Worm (Caenorhabditis elegans): ENCODE results near the gene ttr-43.

The ttr-43 gene

DNA sequence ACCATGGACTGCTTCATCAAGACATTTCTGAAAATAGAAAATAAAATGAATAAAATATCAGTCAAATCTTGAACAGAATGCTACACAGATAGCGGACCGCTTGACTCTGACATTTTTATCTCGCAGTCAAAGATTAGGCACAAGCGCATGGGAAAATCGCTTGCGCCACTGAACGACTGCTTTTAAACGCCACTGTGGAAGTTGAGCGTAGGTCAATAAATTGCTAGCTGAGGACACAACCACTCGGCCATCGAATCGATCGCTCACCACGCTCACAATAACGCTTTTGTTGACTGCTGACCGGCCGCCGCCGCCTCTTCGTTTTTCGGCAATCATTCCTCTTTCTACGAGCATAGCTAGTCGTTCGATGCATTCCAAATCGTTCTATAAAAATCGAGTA is 6.3 kb upstream of the ttr-43 start (continued):
- peak in 1 of 2 experiments; percentile 63 for TF ChIP-seq rec-8 (tag; optimal IDR thresholded peaks at IDR 0.05)
- TF ChIP-seq nfya-2 (GFP tag; IDR thresholded peaks at IDR 0.05): no peak
- TF ChIP-seq zfh-2 (GFP tag; conservative IDR thresholded peaks at IDR 0.05): peak; percentile 53; the same call in 1 of the 2 replicates
- peak; percentile 15 for TF ChIP-seq madf-10 (tag; optimal IDR thresholded peaks at IDR 0.05)
- TF ChIP-seq mes-4 (tag; optimal IDR thresholded peaks at IDR 0.05): peak; percentile 52
- TF ChIP-seq K12H6.12 (tag; optimal IDR thresholded peaks at IDR 0.05): peak; percentile 55
- no peak for TF ChIP-seq madf-3 (GFP tag; IDR thresholded peaks at IDR 0.05)
- TF ChIP-seq ceh-58 (GFP tag; IDR thresholded peaks at IDR 0.05): no peak
- peak; percentile 43; the same call in 1 of the 2 replicates for TF ChIP-seq C06A6.2 (GFP tag; conservative IDR thresholded peaks at IDR 0.05)
- TF ChIP-seq ztf-22 (GFP tag; optimal IDR thresholded peaks at IDR 0.05): no peak
- TF ChIP-seq let-607 (tag; optimal IDR thresholded peaks at IDR 0.05): peak; percentile 6 to 48
- TF ChIP-seq lin-40 (tag; optimal IDR thresholded peaks at IDR 0.05): peak; percentile 45
- peak; percentile 70 for TF ChIP-seq athp-1 (tag; optimal IDR thresholded peaks at IDR 0.05)
- TF ChIP-seq hlh-12 (tag; optimal IDR thresholded peaks at IDR 0.05): peak; percentile 52
- TF ChIP-seq ekl-4 (GFP tag; IDR thresholded peaks at IDR 0.05): 0 out of 2 replicates have a peak, but pooled peaks have one; percentile 43
- no peak for TF ChIP-seq ets-4 (GFP tag; optimal IDR thresholded peaks at IDR 0.05)
- no peak for TF ChIP-seq lag-1 (GFP tag; IDR thresholded peaks at IDR 0.05)
- TF ChIP-seq F23B12.7 (tag; optimal IDR thresholded peaks at IDR 0.05; ENCODE audit: insufficient read depth): peak; percentile 74
- no peak for TF ChIP-seq bed-1 (GFP tag; IDR thresholded peaks at IDR 0.05)
- TF ChIP-seq dpl-1 (GFP tag; optimal IDR thresholded peaks at IDR 0.05): no peak
- TF ChIP-seq cebp-1 (GFP tag; IDR thresholded peaks at IDR 0.05): no peak
- peak; percentile 58 for TF ChIP-seq cebp-1 (tag; optimal IDR thresholded peaks at IDR 0.05)
- TF ChIP-seq gei-17 (GFP tag; optimal IDR thresholded peaks at IDR 0.05): no peak
- peak; percentile 19 for TF ChIP-seq atf-7 (tag; optimal IDR thresholded peaks at IDR 0.05)
- TF ChIP-seq B0336.3 (GFP tag; IDR thresholded peaks at IDR 0.05): peak; percentile 74
- TF ChIP-seq akir-1 (GFP tag; optimal IDR thresholded peaks at IDR 0.05): no peak
- no peak for TF ChIP-seq F57A8.1 (GFP tag; optimal IDR thresholded peaks at IDR 0.05)
- TF ChIP-seq snpc-1.3 (tag; optimal IDR thresholded peaks at IDR 0.05; ENCODE audit: insufficient read depth): peak; percentile 55
- peak; percentile 78 for TF ChIP-seq dox-1 (GFP tag; IDR thresholded peaks at IDR 0.05)
- no peak for TF ChIP-seq pha-4 (tag; optimal IDR thresholded peaks at IDR 0.05)
- TF ChIP-seq efl-1 (GFP tag; optimal IDR thresholded peaks at IDR 0.05): no peak
- TF ChIP-seq D2030.7 (GFP tag; IDR thresholded peaks at IDR 0.05): peak; percentile 35; the same call in 1 of the 2 replicates
- TF ChIP-seq rpc-1 (optimal IDR thresholded peaks at IDR 0.05): peak; percentile 64
- TF ChIP-seq rpc-1 (tag; optimal IDR thresholded peaks at IDR 0.05): peak; percentile 78
- TF ChIP-seq Y95B8A.8 (GFP tag; IDR thresholded peaks at IDR 0.05): 0 out of 2 replicates have a peak, but pooled peaks have one; percentile 27
- TF ChIP-seq mxl-1 (tag; optimal IDR thresholded peaks at IDR 0.05): peak; percentile 50
- no peak for TF ChIP-seq xnd-1 (tag; optimal IDR thresholded peaks at IDR 0.05)
- TF ChIP-seq F10E7.11 (tag; optimal IDR thresholded peaks at IDR 0.05): peak; percentile 54
- no peak for TF ChIP-seq lir-1 (GFP tag; conservative IDR thresholded peaks at IDR 0.05)
- TF ChIP-seq nhr-120 (GFP tag; IDR thresholded peaks at IDR 0.05): no peak
- TF ChIP-seq mel-28 (tag; optimal IDR thresholded peaks at IDR 0.05; ENCODE audit: borderline replicate concordance): no peak
- TF ChIP-seq rcor-1 (GFP tag; IDR thresholded peaks at IDR 0.05): no peak
- peak in 1 of 3 experiments; percentile 33 for TF ChIP-seq lin-35 (GFP tag; optimal IDR thresholded peaks at IDR 0.05)
- peak; percentile 61 for TF ChIP-seq lin-54 (GFP tag; optimal IDR thresholded peaks at IDR 0.05)
- 0 out of 2 replicates have a peak, but pooled peaks have one; percentile 15 for TF ChIP-seq Y79H2A.3 (GFP tag; conservative IDR thresholded peaks at IDR 0.05)
- peak; percentile 68 for TF ChIP-seq B0035.1 (tag; optimal IDR thresholded peaks at IDR 0.05)
- TF ChIP-seq ztf-18 (tag; optimal IDR thresholded peaks at IDR 0.05): peak; percentile 71
- no peak for TF ChIP-seq aptf-2 (GFP tag; conservative IDR thresholded peaks at IDR 0.05)

All from whole organism, young adult.